Fruit fly (Drosophila melanogaster): Measurements from ENCODE around the gene CG33766.

- TF ChIP-seq CTCF (optimal IDR thresholded peaks at IDR 0.05) (no peak), CG8478 (optimal IDR thresholded peaks at IDR 0.05) (no peak)
Measured at dm6 chr3L:22637866-22638534, 7.4 kb upstream of the CG33766 start, which contains the start of gene CG14459.

Data from S2 (cell line).